Fruit fly (Drosophila melanogaster): ENCODE measurements around the gene CG18528.

Gene CG18528

dm6 chr3R:24348420-24349190 lies 11.3 kb downstream of the CG18528 start, which contains the start of the genes CG5746 and CG6454 (continued):
- TF ChIP-seq Dek (tag; optimal IDR thresholded peaks at IDR 0.05): peak; percentile 42
- TF ChIP-seq nerfin-2 (GFP tag; IDR thresholded peaks at IDR 0.05; ENCODE audit: partially characterized antibody): no peak
- TF ChIP-seq CG12744 (GFP tag; optimal IDR thresholded peaks at IDR 0.05): peak; percentile 35
- no peak for TF ChIP-seq CG11723 (GFP tag; optimal IDR thresholded peaks at IDR 0.05)
- peak; percentile 41 for TF ChIP-seq CG18476 (GFP tag; optimal IDR thresholded peaks at IDR 0.05)
- no peak for TF ChIP-seq dan (GFP tag; IDR thresholded peaks at IDR 0.05)
- no peak for TF ChIP-seq bbx (GFP tag; IDR thresholded peaks at IDR 0.05; ENCODE audit: partially characterized antibody)
- TF ChIP-seq dimm (GFP tag; IDR thresholded peaks at IDR 0.05): no peak
- no peak; the same call in 2 of the 3 replicates for TF ChIP-seq dysf (GFP tag; IDR thresholded peaks at IDR 0.05)
- no peak for TF ChIP-seq CkIIα-i1 (GFP tag; IDR thresholded peaks at IDR 0.05)
- 0 out of 2 replicates have a peak, but pooled peaks have one; percentile 19 for TF ChIP-seq E2f1 (GFP tag; IDR thresholded peaks at IDR 0.05)
- no peak for TF ChIP-seq bigmax (GFP tag; optimal IDR thresholded peaks at IDR 0.05)
- TF ChIP-seq ERR (GFP tag; optimal IDR thresholded peaks at IDR 0.05): no peak
- no peak for TF ChIP-seq unc-4 (GFP tag; IDR thresholded peaks at IDR 0.05; ENCODE audit: partially characterized antibody)
- TF ChIP-seq Ada2b (GFP tag; IDR thresholded peaks at IDR 0.05): no peak
- peak; percentile 14 for TF ChIP-seq pnt (GFP tag; optimal IDR thresholded peaks at IDR 0.05)
- no peak for TF ChIP-seq CG6654 (GFP tag; optimal IDR thresholded peaks at IDR 0.05)
- no peak for TF ChIP-seq Awh (GFP tag; IDR thresholded peaks at IDR 0.05)
- TF ChIP-seq ci (GFP tag; IDR thresholded peaks at IDR 0.05): no peak
- TF ChIP-seq CG33213 (GFP tag; optimal IDR thresholded peaks at IDR 0.05): peak; percentile 24
- TF ChIP-seq luna (GFP tag; optimal IDR thresholded peaks at IDR 0.05): no peak
- TF ChIP-seq ara (GFP tag; IDR thresholded peaks at IDR 0.05): no peak
- peak; percentile 48 for TF ChIP-seq stwl (tag; optimal IDR thresholded peaks at IDR 0.05)
- TF ChIP-seq CG18619 (GFP tag; optimal IDR thresholded peaks at IDR 0.05): peak; percentile 62
- TF ChIP-seq danr (GFP tag; IDR thresholded peaks at IDR 0.05): no peak
- TF ChIP-seq vfl (GFP tag; optimal IDR thresholded peaks at IDR 0.05): peak; percentile 20
- TF ChIP-seq bcd (GFP tag; optimal IDR thresholded peaks at IDR 0.05): no peak
- no peak for TF ChIP-seq NfI (GFP tag; optimal IDR thresholded peaks at IDR 0.05)
- TF ChIP-seq knrl (GFP tag; IDR thresholded peaks at IDR 0.05; ENCODE audit: partially characterized antibody): no peak
- no peak for TF ChIP-seq Hand (GFP tag; optimal IDR thresholded peaks at IDR 0.05)
- no peak for TF ChIP-seq CrebB (tag; optimal IDR thresholded peaks at IDR 0.05)
- TF ChIP-seq aop (GFP tag; IDR thresholded peaks at IDR 0.05): no peak
- peak; percentile 34; the same call in 1 of the 3 replicates for TF ChIP-seq jigr1 (GFP tag; IDR thresholded peaks at IDR 0.05)
- TF ChIP-seq CG14441 (GFP tag; IDR thresholded peaks at IDR 0.05): no peak
- TF ChIP-seq wdn (GFP tag; IDR thresholded peaks at IDR 0.05): peak; percentile 45; the same call in 1 of the 2 replicates
- TF ChIP-seq Sox100B (GFP tag; optimal IDR thresholded peaks at IDR 0.05): no peak
- TF ChIP-seq lov (optimal IDR thresholded peaks at IDR 0.05): no peak
- TF ChIP-seq lov (GFP tag; IDR thresholded peaks at IDR 0.05): no peak
- TF ChIP-seq cad (GFP tag; optimal IDR thresholded peaks at IDR 0.05): no peak
- TF ChIP-seq yki (optimal IDR thresholded peaks at IDR 0.05): no peak
- TF ChIP-seq fd102C (GFP tag; optimal IDR thresholded peaks at IDR 0.05): no peak
- no peak for TF ChIP-seq CG17359 (tag; optimal IDR thresholded peaks at IDR 0.05)
- TF ChIP-seq CG16863 (GFP tag; optimal IDR thresholded peaks at IDR 0.05): peak; percentile 56
- TF ChIP-seq CG17912 (GFP tag; optimal IDR thresholded peaks at IDR 0.05): no peak
- TF ChIP-seq CG3281 (GFP tag; optimal IDR thresholded peaks at IDR 0.05): no peak
- TF ChIP-seq CG14965 (GFP tag; optimal IDR thresholded peaks at IDR 0.05; ENCODE audit: borderline replicate concordance): no peak
- TF ChIP-seq HLH3B (GFP tag; IDR thresholded peaks at IDR 0.05): peak; percentile 51; the same call in 1 of the 2 replicates
- no peak for TF ChIP-seq CG2199 (GFP tag; IDR thresholded peaks at IDR 0.05)
- TF ChIP-seq Adf1 (GFP tag; IDR thresholded peaks at IDR 0.05): no peak
- TF ChIP-seq oc (tag; optimal IDR thresholded peaks at IDR 0.05): no peak
- no peak for TF ChIP-seq CG15601 (tag; optimal IDR thresholded peaks at IDR 0.05)

Data from whole organism, embryonic.